Fruit fly (Drosophila melanogaster) Kc167 (cell line): ENCODE data around the gene net.

Experiments used
- Myc ChIP-seq: fragments of >200 bp; optimal IDR thresholded peaks from 2 replicates; lab custom pipeline; 2017; ENCODE audit warnings: missing external identifiers
- Sin3A ChIP-seq: fragments of >200 bp; optimal IDR thresholded peaks from 2 replicates; lab custom pipeline; 2018; ENCODE audit warnings: missing external identifiers
- h ChIP-seq: fragments of >200 bp; optimal IDR thresholded peaks from 3 replicates; lab custom pipeline; 2018; ENCODE audit warnings: missing external identifiers
- insv ChIP-seq: fragments of >200 bp; optimal IDR thresholded peaks from 3 replicates; lab custom pipeline; 2018; ENCODE audit warnings: missing external identifiers
- psq ChIP-seq: fragments of >200 bp; optimal IDR thresholded peaks from 2 replicates; lab custom pipeline; 2017; ENCODE audit warnings: missing external identifiers
- ttk ChIP-seq: sonication (Bioruptor generic); optimal IDR thresholded peaks from 2 replicates; lab custom pipeline; 2017; ENCODE audit warnings: missing external identifiers

dm6 chr2L:107476-108436 is 20.6 kb upstream of the net start:
- TF ChIP-seq insv (no peak), Sin3A (no peak), Myc (no peak), ttk (no peak), h (lab: Kevin White, UChicago) (no peak), psq (lab: Kevin White, UChicago) (no peak)
